Worm (Caenorhabditis elegans): ENCODE measurements around the gene T28B11.1.

The T28B11.1 gene

DNA sequence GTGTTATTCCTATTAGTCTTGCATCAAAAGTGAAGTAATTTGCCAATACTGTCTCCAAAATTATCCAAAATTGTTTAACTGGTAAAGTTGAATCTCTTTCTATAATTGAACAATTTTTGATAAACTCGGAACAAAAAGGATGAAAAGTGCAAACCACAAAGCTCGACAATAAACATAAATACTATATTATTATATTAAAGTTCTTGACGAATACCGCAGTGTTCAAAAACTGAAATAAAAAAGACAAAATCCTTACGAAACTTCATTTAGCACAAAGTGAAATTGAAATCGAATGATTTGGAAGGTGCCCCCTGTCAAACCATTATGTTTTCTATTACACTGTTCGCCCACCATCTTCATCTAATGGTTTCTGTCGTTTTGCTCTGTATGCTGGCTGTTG lies 9.1 kb upstream of the T28B11.1 start, which contains the start of gene ZC302.3:
ZC302.3 (minus strand) TSS at position 101 of the 400 bp plus-strand sequence.
- TF ChIP-seq hmbx-1 (tag; optimal IDR thresholded peaks at IDR 0.05) (no peak), ets-7 (tag; optimal IDR thresholded peaks at IDR 0.05) (no peak), tra-4 (tag; optimal IDR thresholded peaks at IDR 0.05) (no peak)

DNA sequence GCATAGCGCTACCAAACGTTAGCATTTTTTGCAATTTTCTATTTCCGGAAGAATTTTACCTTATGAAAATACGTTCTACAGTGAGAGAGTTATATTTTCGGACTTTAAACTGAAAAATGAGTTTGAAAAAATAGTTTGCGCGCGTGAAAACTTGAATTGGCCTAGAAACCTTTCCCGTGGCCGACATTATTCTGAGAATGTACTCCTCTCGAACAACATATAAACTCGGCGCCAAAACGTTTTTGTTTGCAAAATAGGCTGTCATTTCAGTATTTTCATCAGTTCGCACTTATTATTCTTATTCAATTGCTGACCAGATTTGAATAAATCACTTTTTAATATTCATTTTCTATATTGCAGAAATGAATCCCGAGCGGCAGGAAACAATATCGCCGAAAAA lies 4.5 kb upstream of the T28B11.1 start, which contains the start of the genes mre-11 and wdr-5.3:
mre-11 (minus strand) TSS at position 113 of the 400 bp plus-strand sequence.
wdr-5.3 (plus strand) TSS at position 361 of the 400 bp plus-strand sequence.
- TF ChIP-seq tbx-37 (GFP tag; conservative IDR thresholded peaks at IDR 0.05) (peak; percentile 27; the same call in 1 of the 2 replicates), ceh-36 (tag; optimal IDR thresholded peaks at IDR 0.05) (no peak)

- TF ChIP-seq aly-1 (tag; optimal IDR thresholded peaks at IDR 0.05): no peak
- no peak for TF ChIP-seq hmg-4 (GFP tag; optimal IDR thresholded peaks at IDR 0.05)
- no peak for TF ChIP-seq tbx-37 (GFP tag; conservative IDR thresholded peaks at IDR 0.05)
- TF ChIP-seq tra-4 (tag; optimal IDR thresholded peaks at IDR 0.05): no peak
- no peak for TF ChIP-seq ceh-13 (GFP tag; optimal IDR thresholded peaks at IDR 0.05)
- TF ChIP-seq flt-1 (GFP tag; IDR thresholded peaks at IDR 0.05): no peak
Observed at ce11 chrV:10730824-10731416, 1.3 kb downstream of the T28B11.1 start.

DNA sequence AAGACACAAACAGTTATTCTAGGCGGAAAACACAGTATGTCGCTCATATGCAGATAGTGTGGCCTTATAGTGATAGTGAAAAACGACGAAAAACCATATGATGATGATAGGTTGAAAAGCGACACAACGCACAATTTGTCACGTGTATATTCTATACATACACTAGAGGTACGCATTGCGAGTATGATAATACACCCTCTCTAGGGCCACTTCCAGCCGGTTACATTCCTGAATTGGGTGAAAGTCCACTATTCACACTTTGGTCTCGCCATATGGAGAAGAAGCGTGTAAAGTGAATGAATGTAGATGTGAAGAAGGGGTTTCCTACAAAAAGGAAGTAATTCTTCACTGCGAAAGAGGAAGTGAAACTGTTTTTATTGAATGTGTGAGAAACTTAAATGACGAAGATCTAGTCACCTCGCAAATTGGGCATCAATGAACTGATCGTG lies 2.7 kb downstream of the T28B11.1 start:
- TF ChIP-seq tra-4 (tag; optimal IDR thresholded peaks at IDR 0.05): no peak
- TF ChIP-seq hnd-1 (tag; optimal IDR thresholded peaks at IDR 0.05): no peak
- no peak for TF ChIP-seq tbx-37 (GFP tag; conservative IDR thresholded peaks at IDR 0.05)
- no peak for TF ChIP-seq B0310.2 (tag; optimal IDR thresholded peaks at IDR 0.05)
- no peak for TF ChIP-seq ets-7 (tag; optimal IDR thresholded peaks at IDR 0.05)
- no peak for TF ChIP-seq sea-1 (GFP tag; conservative IDR thresholded peaks at IDR 0.05)

DNA sequence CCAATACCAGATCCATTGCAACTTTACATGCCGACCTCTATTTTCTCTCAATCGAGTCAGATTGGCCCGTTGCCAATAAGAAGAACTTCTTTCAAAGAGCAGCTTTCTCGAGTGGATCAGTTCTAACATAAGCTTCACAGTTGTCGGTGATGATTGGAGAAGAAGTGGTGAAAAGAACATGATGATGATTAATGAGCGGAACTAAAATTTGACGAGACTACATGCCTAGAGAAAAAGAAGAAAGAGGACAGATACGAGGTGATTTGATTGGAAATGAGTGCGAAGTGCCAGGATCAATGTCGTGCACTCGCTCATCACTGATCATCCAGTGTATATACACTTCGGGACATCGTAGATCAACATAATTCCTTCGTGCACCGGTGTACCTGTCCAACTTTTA lies 4.6 kb downstream of the T28B11.1 start:
- TF ChIP-seq pes-1 (GFP tag; IDR thresholded peaks at IDR 0.05) (no peak), hmbx-1 (tag; optimal IDR thresholded peaks at IDR 0.05) (no peak), flt-1 (GFP tag; IDR thresholded peaks at IDR 0.05) (no peak), tbx-37 (GFP tag; conservative IDR thresholded peaks at IDR 0.05) (no peak)

DNA sequence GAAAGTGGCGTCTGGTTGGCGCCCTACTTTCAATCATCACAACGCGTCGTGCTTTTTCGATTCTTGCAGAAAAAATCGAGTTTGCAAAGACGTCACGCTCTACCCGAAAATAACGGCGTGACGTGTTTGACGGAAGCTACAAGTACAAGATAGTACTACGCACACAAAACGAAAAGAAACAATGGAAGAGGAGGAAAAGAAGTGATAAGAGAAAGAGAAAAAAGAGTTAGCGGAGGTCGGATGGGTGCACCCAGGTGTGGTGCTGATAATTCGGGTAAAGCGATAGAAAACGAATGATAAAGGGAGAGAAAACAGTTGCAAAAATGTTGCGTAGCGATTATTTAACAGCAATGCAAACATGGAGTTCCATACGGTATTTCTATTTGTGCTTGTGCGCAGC lies 5.5 kb downstream of the T28B11.1 start:
- no peak for TF ChIP-seq hmg-4 (GFP tag; optimal IDR thresholded peaks at IDR 0.05)
- TF ChIP-seq flt-1 (GFP tag; IDR thresholded peaks at IDR 0.05): no peak
- no peak for TF ChIP-seq ceh-13 (GFP tag; optimal IDR thresholded peaks at IDR 0.05)
- TF ChIP-seq scrt-1 (GFP tag; IDR thresholded peaks at IDR 0.05): no peak
- no peak for TF ChIP-seq ets-7 (tag; optimal IDR thresholded peaks at IDR 0.05)
- no peak for TF ChIP-seq tbx-37 (GFP tag; conservative IDR thresholded peaks at IDR 0.05)
- no peak for TF ChIP-seq sea-1 (GFP tag; conservative IDR thresholded peaks at IDR 0.05)
- TF ChIP-seq ceh-36 (tag; optimal IDR thresholded peaks at IDR 0.05): no peak
- TF ChIP-seq pes-1 (GFP tag; IDR thresholded peaks at IDR 0.05): no peak
- no peak for TF ChIP-seq hnd-1 (tag; optimal IDR thresholded peaks at IDR 0.05)
- no peak for TF ChIP-seq B0310.2 (tag; optimal IDR thresholded peaks at IDR 0.05)
- TF ChIP-seq tra-4 (tag; optimal IDR thresholded peaks at IDR 0.05): no peak
- TF ChIP-seq tbx-11 (GFP tag; IDR thresholded peaks at IDR 0.05): no peak
- TF ChIP-seq F13C5.2 (tag; optimal IDR thresholded peaks at IDR 0.05): no peak
- no peak for TF ChIP-seq ama-1 (optimal IDR thresholded peaks at IDR 0.05)
- no peak for TF ChIP-seq aly-1 (tag; optimal IDR thresholded peaks at IDR 0.05)
- TF ChIP-seq hmbx-1 (tag; optimal IDR thresholded peaks at IDR 0.05): no peak

DNA sequence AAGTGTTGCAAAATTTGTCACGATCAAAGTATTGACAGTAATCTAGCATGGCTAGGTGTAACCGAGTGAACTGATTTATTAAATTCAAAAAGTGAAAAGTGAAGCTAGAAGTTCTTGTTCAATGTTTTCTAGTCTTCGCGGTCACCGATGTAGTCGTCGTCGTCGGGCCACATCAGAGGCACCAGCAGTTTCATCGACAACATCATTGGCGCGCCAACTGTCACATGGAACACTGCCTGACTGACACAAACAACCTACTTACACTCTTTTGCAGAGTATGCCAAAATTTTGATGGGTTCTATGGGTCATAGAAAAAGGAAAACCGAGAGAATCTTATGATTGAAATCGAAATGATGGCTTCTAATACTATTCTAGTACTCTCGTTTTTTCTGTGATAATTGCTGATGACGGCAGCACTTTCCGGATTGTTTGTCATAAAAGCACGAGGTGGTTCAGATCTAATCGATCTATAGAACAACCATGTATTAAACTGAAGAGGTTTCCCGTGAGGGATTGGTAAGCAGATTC lies 6.7 kb downstream of the T28B11.1 start:
- TF ChIP-seq pes-1 (GFP tag; IDR thresholded peaks at IDR 0.05) (no peak), tbx-37 (GFP tag; conservative IDR thresholded peaks at IDR 0.05) (no peak), hmg-4 (GFP tag; optimal IDR thresholded peaks at IDR 0.05) (no peak), sea-1 (GFP tag; conservative IDR thresholded peaks at IDR 0.05) (no peak), ceh-13 (GFP tag; optimal IDR thresholded peaks at IDR 0.05) (no peak)

- no peak for TF ChIP-seq tra-4 (tag; optimal IDR thresholded peaks at IDR 0.05)
- TF ChIP-seq aly-1 (tag; optimal IDR thresholded peaks at IDR 0.05): no peak
- no peak for TF ChIP-seq flt-1 (GFP tag; IDR thresholded peaks at IDR 0.05)
- no peak for TF ChIP-seq ceh-36 (tag; optimal IDR thresholded peaks at IDR 0.05)
- TF ChIP-seq F13C5.2 (tag; optimal IDR thresholded peaks at IDR 0.05): no peak
- TF ChIP-seq sea-1 (GFP tag; conservative IDR thresholded peaks at IDR 0.05): no peak
- no peak for TF ChIP-seq hmbx-1 (tag; optimal IDR thresholded peaks at IDR 0.05)
- no peak for TF ChIP-seq ama-1 (optimal IDR thresholded peaks at IDR 0.05)
- no peak for TF ChIP-seq pes-1 (GFP tag; IDR thresholded peaks at IDR 0.05)
- TF ChIP-seq tbx-37 (GFP tag; conservative IDR thresholded peaks at IDR 0.05): no peak
- no peak for TF ChIP-seq ets-7 (tag; optimal IDR thresholded peaks at IDR 0.05)
- TF ChIP-seq ceh-13 (GFP tag; optimal IDR thresholded peaks at IDR 0.05): no peak
- no peak for TF ChIP-seq hnd-1 (tag; optimal IDR thresholded peaks at IDR 0.05)
- TF ChIP-seq tbx-11 (GFP tag; IDR thresholded peaks at IDR 0.05): no peak
- no peak for TF ChIP-seq hmg-4 (GFP tag; optimal IDR thresholded peaks at IDR 0.05)
- TF ChIP-seq scrt-1 (GFP tag; IDR thresholded peaks at IDR 0.05): no peak
- TF ChIP-seq B0310.2 (tag; optimal IDR thresholded peaks at IDR 0.05): no peak
Observed at ce11 chrV:10724472-10724871, 7.8 kb downstream of the T28B11.1 start.
